Fruit fly (Drosophila melanogaster): Measurements from ENCODE around the gene nesd.

The nesd gene

dm6 chr2L:20120388-20121232, 26.8 kb downstream of the nesd start (continued):
- TF ChIP-seq CG1621 (tag; optimal IDR thresholded peaks at IDR 0.05) (peak; percentile 7), CG7368 (GFP tag; optimal IDR thresholded peaks at IDR 0.05) (no peak), CG16779 (tag; optimal IDR thresholded peaks at IDR 0.05) (peak; percentile 20), svp (GFP tag) (peak; percentile 79), Blimp-1 (GFP tag; optimal IDR thresholded peaks at IDR 0.05) (peak; percentile 33), CG3032 (tag; optimal IDR thresholded peaks at IDR 0.05) (peak; percentile 70), ss (GFP tag; optimal IDR thresholded peaks at IDR 0.05) (peak; percentile 51 to 56), CG11762 (GFP tag; optimal IDR thresholded peaks at IDR 0.05; ENCODE audit: insufficient read depth) (peak; percentile 12), CG10669 (GFP tag; optimal IDR thresholded peaks at IDR 0.05) (peak; percentile 49), Lpt (GFP tag; optimal IDR thresholded peaks at IDR 0.05) (no peak), vri (GFP tag; optimal IDR thresholded peaks at IDR 0.05) (peak; percentile 27), Ets21C (GFP tag; optimal IDR thresholded peaks at IDR 0.05) (no peak), CG8119 (GFP tag; IDR thresholded peaks at IDR 0.05) (peak; percentile 80; the same call in 2 of the 3 replicates), Gug (GFP tag; IDR thresholded peaks at IDR 0.05) (peak; percentile 54)

dm6 chr2L:20121233-20121551, 27.4 kb downstream of the nesd start:
- TF ChIP-seq achi (GFP tag; optimal IDR thresholded peaks at IDR 0.05) (no peak), Ets96B (tag; optimal IDR thresholded peaks at IDR 0.05) (no peak), CG34406 (GFP tag; optimal IDR thresholded peaks at IDR 0.05) (no peak), CG3919 (GFP tag; optimal IDR thresholded peaks at IDR 0.05) (no peak), CG8319 (GFP tag; optimal IDR thresholded peaks at IDR 0.05) (no peak), vri (GFP tag; optimal IDR thresholded peaks at IDR 0.05) (no peak), Eip93F (GFP tag; optimal IDR thresholded peaks at IDR 0.05) (no peak), svp (GFP tag) (no peak), CG31627 (GFP tag; optimal IDR thresholded peaks at IDR 0.05) (no peak), CG7368 (GFP tag; optimal IDR thresholded peaks at IDR 0.05) (no peak), cyc (GFP tag; optimal IDR thresholded peaks at IDR 0.05) (no peak), topi (GFP tag; optimal IDR thresholded peaks at IDR 0.05) (no peak), dac (GFP tag; optimal IDR thresholded peaks at IDR 0.05) (no peak)

dm6 chr2L:20134823-20135222, 41.1 kb downstream of the nesd start, which contains the start of gene CG10651:
CG10651 (minus strand) TSS chr2L:20134923.
- no peak for TF ChIP-seq CG11762 (GFP tag; optimal IDR thresholded peaks at IDR 0.05; ENCODE audit: insufficient read depth)
- no peak for TF ChIP-seq CG34406 (GFP tag; optimal IDR thresholded peaks at IDR 0.05)
- TF ChIP-seq fkh (GFP tag; optimal IDR thresholded peaks at IDR 0.05), result no peak
- TF ChIP-seq salr (GFP tag; optimal IDR thresholded peaks at IDR 0.05), result no peak
- TF ChIP-seq Hr38 (GFP tag; optimal IDR thresholded peaks at IDR 0.05), result no peak
- no peak for TF ChIP-seq CG6808 (GFP tag; optimal IDR thresholded peaks at IDR 0.05)
- TF ChIP-seq dac (GFP tag; optimal IDR thresholded peaks at IDR 0.05), result no peak
- no peak for TF ChIP-seq CG8319 (GFP tag; optimal IDR thresholded peaks at IDR 0.05)
- TF ChIP-seq vri (GFP tag; optimal IDR thresholded peaks at IDR 0.05), result no peak
- no peak for TF ChIP-seq CG8632 (GFP tag; optimal IDR thresholded peaks at IDR 0.05)
- TF ChIP-seq Gug (GFP tag; IDR thresholded peaks at IDR 0.05), result no peak
- no peak for TF ChIP-seq Hr4 (GFP tag; optimal IDR thresholded peaks at IDR 0.05)
- TF ChIP-seq fd59A (GFP tag; optimal IDR thresholded peaks at IDR 0.05), result no peak
- no peak for TF ChIP-seq eg (GFP tag; IDR thresholded peaks at IDR 0.05)
- TF ChIP-seq CG1621 (tag; optimal IDR thresholded peaks at IDR 0.05), result no peak
- TF ChIP-seq spab (GFP tag; optimal IDR thresholded peaks at IDR 0.05), result no peak
- TF ChIP-seq cyc (GFP tag; optimal IDR thresholded peaks at IDR 0.05), result no peak
- no peak for TF ChIP-seq ss (GFP tag; optimal IDR thresholded peaks at IDR 0.05)
- no peak for TF ChIP-seq pdm3 (GFP tag; optimal IDR thresholded peaks at IDR 0.05)
- no peak for TF ChIP-seq CG10631 (GFP tag; optimal IDR thresholded peaks at IDR 0.05)
